Worm (Caenorhabditis elegans): Measurements from ENCODE around the gene gcy-19.

- TF ChIP-seq snpc-4 (tag; optimal IDR thresholded peaks at IDR 0.05) (no peak), unc-130 (GFP tag; optimal IDR thresholded peaks at IDR 0.05) (no peak), dmd-9 (GFP tag; IDR thresholded peaks at IDR 0.05) (no peak), dve-1 (tag; optimal IDR thresholded peaks at IDR 0.05; ENCODE audit: insufficient read depth) (no peak), pha-4 (GFP tag; IDR thresholded peaks at IDR 0.05) (no peak), pha-4 (tag; optimal IDR thresholded peaks at IDR 0.05) (no peak), lsy-2 (tag; optimal IDR thresholded peaks at IDR 0.05) (no peak)
Measured at ce11 chrII:3206423-3206989, 52.6 kb downstream of the gcy-19 start, which contains the start of the genes ZC239.20 and ZC239.21.
